Worm (Caenorhabditis elegans) whole organism, L2 larva: Measurements from ENCODE around the gene srsx-28.

ENCODE experiments used
- C34F6.9 ChIP-seq: fragments of 150-350 bp; optimal IDR thresholded peaks from 2 replicates; lab custom pipeline; 2014; ENCODE audit warnings: missing biosample characterization, missing genetic modification characterization
- F13H6.1 ChIP-seq: sonication (generic microtip); optimal IDR thresholded peaks from 2 replicates; lab custom pipeline; 2016; ENCODE audit warnings: missing genetic modification characterization, missing compliant biosample characterization
- R02D3.7 ChIP-seq: fragments of 150-350 bp; optimal IDR thresholded peaks from 2 replicates; lab custom pipeline; 2014; ENCODE audit warnings: missing biosample characterization, missing genetic modification characterization
- Y55F3AM.14 ChIP-seq: fragments of 200-800 bp; sonication (Bioruptor generic); optimal IDR thresholded peaks from 2 replicates; lab custom pipeline; 2018; ENCODE audit warnings: mild to moderate bottlenecking, missing genetic modification characterization, missing compliant biosample characterization
- ZK546.5 ChIP-seq: sonication (generic microtip); optimal IDR thresholded peaks from 2 replicates; lab custom pipeline; 2017; ENCODE audit warnings: missing biosample characterization, missing genetic modification characterization
- alr-1 ChIP-seq: fragments of 150-350 bp; optimal IDR thresholded peaks from 2 replicates; lab custom pipeline; 2014; ENCODE audit warnings: missing biosample characterization, missing genetic modification characterization
- ama-1 ChIP-seq: fragments of 150-350 bp; optimal IDR thresholded peaks from 2 replicates; lab custom pipeline; 2018; ENCODE audit warnings: inconsistent platforms
- blmp-1 ChIP-seq: sonication (generic microtip); optimal IDR thresholded peaks from 2 replicates; lab custom pipeline; 2017; ENCODE audit warnings: missing genetic modification characterization, mild to moderate bottlenecking, missing compliant biosample characterization, antibody characterized with exemption, moderate library complexity; ENCODE audit not compliant: insufficient read depth
- ceh-16 ChIP-seq: fragments of 150-350 bp; optimal IDR thresholded peaks from 2 replicates; lab custom pipeline; 2014; ENCODE audit warnings: missing biosample characterization, missing genetic modification characterization
- crh-2 ChIP-seq: sonication (generic microtip); optimal IDR thresholded peaks from 2 replicates; lab custom pipeline; 2017; ENCODE audit warnings: missing biosample characterization, missing genetic modification characterization
- egl-27 ChIP-seq: sonication (generic microtip); optimal IDR thresholded peaks from 3 replicates; lab custom pipeline; 2017; ENCODE audit warnings: missing biosample characterization, missing genetic modification reagents, missing genetic modification characterization
- elt-1 ChIP-seq: fragments of 150-350 bp; optimal IDR thresholded peaks from 2 replicates; lab custom pipeline; 2014; ENCODE audit warnings: missing biosample characterization, missing genetic modification characterization
- elt-3 ChIP-seq: sonication (generic microtip); optimal IDR thresholded peaks from 2 replicates; lab custom pipeline; 2017; ENCODE audit warnings: missing biosample characterization, missing genetic modification characterization
- fos-1 ChIP-seq: fragments of 150-350 bp; optimal IDR thresholded peaks from 2 replicates; lab custom pipeline; 2014; ENCODE audit warnings: missing biosample characterization, missing genetic modification characterization
- gmeb-1 ChIP-seq: fragments of 150-350 bp; optimal IDR thresholded peaks from 2 replicates; lab custom pipeline; 2014; ENCODE audit warnings: missing biosample characterization, missing genetic modification characterization
- lin-13 ChIP-seq: fragments of 150-350 bp; optimal IDR thresholded peaks from 2 replicates; lab custom pipeline; 2014; ENCODE audit warnings: missing biosample characterization, missing genetic modification reagents, missing genetic modification characterization
- lin-39 ChIP-seq: fragments of 150-350 bp; optimal IDR thresholded peaks from 2 replicates; lab custom pipeline; 2014; ENCODE audit warnings: missing biosample characterization, missing genetic modification reagents, missing genetic modification characterization
- lsy-2 ChIP-seq, 2 experiments: fragments of 150-350 bp in 1 of 2; sonication (generic microtip) in 1 of 2; optimal IDR thresholded peaks; 2 replicates each; lab custom pipeline; 2014 to 2017; ENCODE audit warnings: missing biosample characterization in 2 of 2, missing genetic modification characterization in 2 of 2
- mab-5 ChIP-seq: fragments of 150-350 bp; optimal IDR thresholded peaks from 2 replicates; lab custom pipeline; 2014; ENCODE audit warnings: missing biosample characterization, missing genetic modification characterization
- mbf-1 ChIP-seq: sonication (generic microtip); optimal IDR thresholded peaks from 2 replicates; lab custom pipeline; 2017; ENCODE audit warnings: missing biosample characterization, missing genetic modification characterization
- nhr-129 ChIP-seq: fragments of 150-350 bp; optimal IDR thresholded peaks from 2 replicates; lab custom pipeline; 2014; ENCODE audit warnings: missing biosample characterization, missing genetic modification characterization
- nhr-21 ChIP-seq: fragments of 150-350 bp; optimal IDR thresholded peaks from 2 replicates; lab custom pipeline; 2014; ENCODE audit warnings: missing biosample characterization, missing genetic modification characterization
- nhr-237 ChIP-seq: fragments of 150-350 bp; optimal IDR thresholded peaks from 2 replicates; lab custom pipeline; 2014; ENCODE audit warnings: missing biosample characterization, missing genetic modification characterization
- nhr-25 ChIP-seq: fragments of 150-350 bp; sonication (generic microtip); optimal IDR thresholded peaks from 3 replicates; lab custom pipeline; 2014; ENCODE audit warnings: missing biosample characterization, missing genetic modification characterization
- nhr-6 ChIP-seq: fragments of 150-350 bp; optimal IDR thresholded peaks from 2 replicates; lab custom pipeline; 2014; ENCODE audit warnings: missing biosample characterization, missing genetic modification characterization
- nhr-77 ChIP-seq: fragments of 150-350 bp; optimal IDR thresholded peaks from 2 replicates; lab custom pipeline; 2014; ENCODE audit warnings: missing biosample characterization, missing genetic modification characterization
- peb-1 ChIP-seq: fragments of 150-350 bp; optimal IDR thresholded peaks from 2 replicates; lab custom pipeline; 2014; ENCODE audit warnings: missing biosample characterization, missing genetic modification characterization
- sem-4 ChIP-seq: fragments of 150-350 bp; optimal IDR thresholded peaks from 2 replicates; lab custom pipeline; 2014; ENCODE audit warnings: missing biosample characterization, missing genetic modification reagents, missing genetic modification characterization
- skn-1 ChIP-seq: sonication (generic microtip); optimal IDR thresholded peaks from 2 replicates; lab custom pipeline; 2017; ENCODE audit warnings: missing biosample characterization, missing genetic modification characterization
- sma-3 ChIP-seq: sonication (generic microtip); optimal IDR thresholded peaks from 2 replicates; lab custom pipeline; 2016; ENCODE audit warnings: missing genetic modification reagents, missing genetic modification characterization, missing compliant biosample characterization
- sma-9 ChIP-seq, 2 experiments: fragments of 150-350 bp in 1 of 2; sonication (generic microtip) in 1 of 2; optimal IDR thresholded peaks; 2 replicates each; lab custom pipeline; 2014 to 2016; ENCODE audit warnings: missing genetic modification characterization in 2 of 2, mild to moderate bottlenecking in 1 of 2, missing biosample characterization in 1 of 2, missing compliant biosample characterization in 1 of 2, missing genetic modification reagents in 1 of 2, moderate library complexity in 1 of 2
- snpc-4 ChIP-seq: fragments of 150-350 bp; optimal IDR thresholded peaks from 2 replicates; lab custom pipeline; 2014; ENCODE audit warnings: missing biosample characterization, missing genetic modification characterization
- unc-55 ChIP-seq: fragments of 150-350 bp; sonication (generic microtip); optimal IDR thresholded peaks from 3 replicates; lab custom pipeline; 2014; ENCODE audit warnings: missing biosample characterization, missing genetic modification reagents, missing genetic modification characterization
- ztf-1 ChIP-seq: fragments of 200-800 bp; sonication (Bioruptor generic); conservative IDR thresholded peaks from 2 replicates; pipeline ENCODE4 v1.3.6; 2022; ENCODE audit warnings: missing genetic modification characterization, missing compliant biosample characterization
- ztf-11 ChIP-seq: sonication (generic microtip); optimal IDR thresholded peaks from 2 replicates; lab custom pipeline; 2017; ENCODE audit warnings: missing biosample characterization, missing genetic modification characterization

Gene srsx-28

ce11 chrV:10174632-10175075 is 22.3 kb downstream of the srsx-28 start (continued):
- TF ChIP-seq Y55F3AM.14 (GFP tag; lab: Kevin White, UChicago): peak; percentile 59

ce11 chrV:10178166-10178565 is 25.8 kb downstream of the srsx-28 start:
- peak; percentile 79 for TF ChIP-seq C34F6.9
- TF ChIP-seq sma-3 (GFP tag; lab: Kevin White, UChicago): peak; percentile 72
- no peak for TF ChIP-seq snpc-4 (tag; lab: Kevin White, UChicago)
- peak; percentile 63 for TF ChIP-seq F13H6.1
- peak; percentile 15 to 76 for TF ChIP-seq lsy-2 (tag; optimal IDR thresholded peaks at IDR 0.05; lab: Kevin White, UChicago)
- TF ChIP-seq gmeb-1 (tag; lab: Kevin White, UChicago): peak; percentile 20
- no peak for TF ChIP-seq sem-4
- no peak for TF ChIP-seq elt-1
- TF ChIP-seq ztf-11: no peak
- no peak for TF ChIP-seq nhr-21 (tag; lab: Kevin White, UChicago)
- peak; percentile 64 for TF ChIP-seq nhr-129
- TF ChIP-seq Y55F3AM.14 (GFP tag; lab: Kevin White, UChicago): no peak
- peak; percentile 28 for TF ChIP-seq fos-1
- peak; percentile 65 for TF ChIP-seq unc-55 (GFP tag; lab: Kevin White, UChicago)
- peak; percentile 96 for TF ChIP-seq blmp-1
- peak; percentile 62 for TF ChIP-seq crh-2 (tag; lab: Kevin White, UChicago)
- TF ChIP-seq lin-13 (GFP tag; lab: Kevin White, UChicago): peak; percentile 30
- TF ChIP-seq R02D3.7 (tag; lab: Kevin White, UChicago): no peak
- TF ChIP-seq lin-39: no peak
- TF ChIP-seq mab-5: no peak
- TF ChIP-seq nhr-25 (tag; lab: Kevin White, UChicago): peak; percentile 50
- peak; percentile 6 for TF ChIP-seq nhr-6 (tag; lab: Kevin White, UChicago)
- no peak for TF ChIP-seq ZK546.5 (tag; lab: Kevin White, UChicago)

ce11 chrV:10179235-10179634 is 26.9 kb downstream of the srsx-28 start, which contains the start of gene cul-5:
TSS of gene cul-5 (plus strand) at chrV:10179535.
- TF ChIP-seq sma-3 (GFP tag; lab: Kevin White, UChicago) (no peak), ama-1 (lab: Kevin White, UChicago) (no peak), F13H6.1 (no peak), nhr-6 (tag; lab: Kevin White, UChicago) (no peak)
- TF ChIP-seq, all 48 proteins: peak for 0

ce11 chrV:10182984-10183383 is 30.6 kb downstream of the srsx-28 start, which contains the start of gene ZK856.4:
TSS of gene ZK856.4 (plus strand) at chrV:10183284.
- TF ChIP-seq lin-39: no peak
- TF ChIP-seq fos-1: no peak
- no peak for TF ChIP-seq sem-4
- no peak for TF ChIP-seq nhr-237
- TF ChIP-seq elt-3 (tag; lab: Kevin White, UChicago): no peak
- no peak for TF ChIP-seq elt-1
- TF ChIP-seq egl-27 (tag; lab: Kevin White, UChicago): no peak
- no peak for TF ChIP-seq C34F6.9
- TF ChIP-seq lsy-2 (tag; optimal IDR thresholded peaks at IDR 0.05; lab: Kevin White, UChicago): no peak
- no peak for TF ChIP-seq nhr-129
- TF ChIP-seq ceh-16 (tag; lab: Kevin White, UChicago): no peak
- TF ChIP-seq crh-2 (tag; lab: Kevin White, UChicago): no peak
- TF ChIP-seq nhr-77: no peak
- no peak for TF ChIP-seq sma-9 (GFP tag; optimal IDR thresholded peaks at IDR 0.05; lab: Kevin White, UChicago)
- TF ChIP-seq sma-9 (tag; optimal IDR thresholded peaks at IDR 0.05; lab: Kevin White, UChicago): no peak

- TF ChIP-seq alr-1 (tag; lab: Kevin White, UChicago): no peak
- no peak for TF ChIP-seq nhr-77
- no peak for TF ChIP-seq mbf-1
- no peak for TF ChIP-seq nhr-129
- no peak for TF ChIP-seq lin-13 (GFP tag; lab: Kevin White, UChicago)
- TF ChIP-seq peb-1 (tag; lab: Kevin White, UChicago): no peak
- no peak for TF ChIP-seq skn-1 (tag; lab: Kevin White, UChicago)
- TF ChIP-seq ztf-1: no peak
Measured at ce11 chrV:10183810-10184209, 31.4 kb downstream of the srsx-28 start.
